Worm (Caenorhabditis elegans) whole organism, L2 larva: ENCODE results near the gene gpa-6.
A peak's percentile ranks its signal among the peaks of the same experiment; 100 is the strongest.

Experiments
- C34F6.9 ChIP-seq: fragments of 150-350 bp; optimal IDR thresholded peaks from 2 replicates; lab custom pipeline; 2014; ENCODE audit warnings: missing biosample characterization, missing genetic modification characterization
- F13H6.1 ChIP-seq: sonication (generic microtip); optimal IDR thresholded peaks from 2 replicates; lab custom pipeline; 2016; ENCODE audit warnings: missing genetic modification characterization, missing compliant biosample characterization
- R02D3.7 ChIP-seq: fragments of 150-350 bp; optimal IDR thresholded peaks from 2 replicates; lab custom pipeline; 2014; ENCODE audit warnings: missing biosample characterization, missing genetic modification characterization
- Y55F3AM.14 ChIP-seq: fragments of 200-800 bp; sonication (Bioruptor generic); optimal IDR thresholded peaks from 2 replicates; lab custom pipeline; 2018; ENCODE audit warnings: mild to moderate bottlenecking, missing genetic modification characterization, missing compliant biosample characterization
- alr-1 ChIP-seq: fragments of 150-350 bp; optimal IDR thresholded peaks from 2 replicates; lab custom pipeline; 2014; ENCODE audit warnings: missing biosample characterization, missing genetic modification characterization
- aly-2 ChIP-seq: fragments of 150-350 bp; optimal IDR thresholded peaks from 2 replicates; lab custom pipeline; 2014; ENCODE audit warnings: missing biosample characterization, missing genetic modification characterization
- ama-1 ChIP-seq: fragments of 150-350 bp; optimal IDR thresholded peaks from 2 replicates; lab custom pipeline; 2018; ENCODE audit warnings: inconsistent platforms
- blmp-1 ChIP-seq: sonication (generic microtip); optimal IDR thresholded peaks from 2 replicates; lab custom pipeline; 2017; ENCODE audit warnings: missing genetic modification characterization, mild to moderate bottlenecking, missing compliant biosample characterization, antibody characterized with exemption, moderate library complexity; ENCODE audit not compliant: insufficient read depth
- ceh-16 ChIP-seq: fragments of 150-350 bp; optimal IDR thresholded peaks from 2 replicates; lab custom pipeline; 2014; ENCODE audit warnings: missing biosample characterization, missing genetic modification characterization
- ceh-82 ChIP-seq: fragments of 150-350 bp; optimal IDR thresholded peaks from 2 replicates; lab custom pipeline; 2014; ENCODE audit warnings: missing biosample characterization, missing genetic modification characterization
- egl-27 ChIP-seq: sonication (generic microtip); optimal IDR thresholded peaks from 3 replicates; lab custom pipeline; 2017; ENCODE audit warnings: missing biosample characterization, missing genetic modification reagents, missing genetic modification characterization
- elt-1 ChIP-seq: fragments of 150-350 bp; optimal IDR thresholded peaks from 2 replicates; lab custom pipeline; 2014; ENCODE audit warnings: missing biosample characterization, missing genetic modification characterization
- elt-3 ChIP-seq: sonication (generic microtip); optimal IDR thresholded peaks from 2 replicates; lab custom pipeline; 2017; ENCODE audit warnings: missing biosample characterization, missing genetic modification characterization
- fos-1 ChIP-seq: fragments of 150-350 bp; optimal IDR thresholded peaks from 2 replicates; lab custom pipeline; 2014; ENCODE audit warnings: missing biosample characterization, missing genetic modification characterization
- gmeb-1 ChIP-seq: fragments of 150-350 bp; optimal IDR thresholded peaks from 2 replicates; lab custom pipeline; 2014; ENCODE audit warnings: missing biosample characterization, missing genetic modification characterization
- lin-11 ChIP-seq: fragments of 150-350 bp; sonication (generic microtip); optimal IDR thresholded peaks from 2 replicates; lab custom pipeline; 2014; ENCODE audit warnings: missing biosample characterization, missing genetic modification characterization, inconsistent platforms, mixed read lengths
- lin-39 ChIP-seq: fragments of 150-350 bp; optimal IDR thresholded peaks from 2 replicates; lab custom pipeline; 2014; ENCODE audit warnings: missing biosample characterization, missing genetic modification reagents, missing genetic modification characterization
- lsy-2 ChIP-seq, 2 experiments: fragments of 150-350 bp in 1 of 2; sonication (generic microtip) in 1 of 2; optimal IDR thresholded peaks; 2 replicates each; lab custom pipeline; 2014 to 2017; ENCODE audit warnings: missing biosample characterization in 2 of 2, missing genetic modification characterization in 2 of 2
- mab-5 ChIP-seq: fragments of 150-350 bp; optimal IDR thresholded peaks from 2 replicates; lab custom pipeline; 2014; ENCODE audit warnings: missing biosample characterization, missing genetic modification characterization
- mdl-1 ChIP-seq, 2 experiments: fragments of 150-350 bp in 1 of 2; sonication (generic microtip) in 1 of 2; optimal IDR thresholded peaks; 2 replicates each; lab custom pipeline; 2017; ENCODE audit warnings: missing biosample characterization in 2 of 2, missing genetic modification characterization in 2 of 2
- nhr-10 ChIP-seq: sonication (generic microtip); optimal IDR thresholded peaks from 2 replicates; lab custom pipeline; 2017; ENCODE audit warnings: missing biosample characterization, missing genetic modification characterization
- nhr-11 ChIP-seq: fragments of 150-350 bp; optimal IDR thresholded peaks from 2 replicates; lab custom pipeline; 2014; ENCODE audit warnings: missing biosample characterization, missing genetic modification characterization
- nhr-129 ChIP-seq: fragments of 150-350 bp; optimal IDR thresholded peaks from 2 replicates; lab custom pipeline; 2014; ENCODE audit warnings: missing biosample characterization, missing genetic modification characterization
- nhr-21 ChIP-seq: fragments of 150-350 bp; optimal IDR thresholded peaks from 2 replicates; lab custom pipeline; 2014; ENCODE audit warnings: missing biosample characterization, missing genetic modification characterization
- nhr-237 ChIP-seq: fragments of 150-350 bp; optimal IDR thresholded peaks from 2 replicates; lab custom pipeline; 2014; ENCODE audit warnings: missing biosample characterization, missing genetic modification characterization
- nhr-6 ChIP-seq: fragments of 150-350 bp; optimal IDR thresholded peaks from 2 replicates; lab custom pipeline; 2014; ENCODE audit warnings: missing biosample characterization, missing genetic modification characterization
- nhr-77 ChIP-seq: fragments of 150-350 bp; optimal IDR thresholded peaks from 2 replicates; lab custom pipeline; 2014; ENCODE audit warnings: missing biosample characterization, missing genetic modification characterization
- peb-1 ChIP-seq: fragments of 150-350 bp; optimal IDR thresholded peaks from 2 replicates; lab custom pipeline; 2014; ENCODE audit warnings: missing biosample characterization, missing genetic modification characterization
- sem-4 ChIP-seq: fragments of 150-350 bp; optimal IDR thresholded peaks from 2 replicates; lab custom pipeline; 2014; ENCODE audit warnings: missing biosample characterization, missing genetic modification reagents, missing genetic modification characterization
- sma-9 ChIP-seq, 2 experiments: fragments of 150-350 bp in 1 of 2; sonication (generic microtip) in 1 of 2; optimal IDR thresholded peaks; 2 replicates each; lab custom pipeline; 2014 to 2016; ENCODE audit warnings: missing genetic modification characterization in 2 of 2, mild to moderate bottlenecking in 1 of 2, missing biosample characterization in 1 of 2, missing compliant biosample characterization in 1 of 2, missing genetic modification reagents in 1 of 2, moderate library complexity in 1 of 2
- snpc-4 ChIP-seq: fragments of 150-350 bp; optimal IDR thresholded peaks from 2 replicates; lab custom pipeline; 2014; ENCODE audit warnings: missing biosample characterization, missing genetic modification characterization
- unc-62 ChIP-seq: fragments of 150-350 bp; optimal IDR thresholded peaks from 2 replicates; lab custom pipeline; 2014; ENCODE audit warnings: missing biosample characterization, missing genetic modification reagents, missing genetic modification characterization
- zag-1 ChIP-seq: fragments of 150-350 bp; optimal IDR thresholded peaks from 2 replicates; lab custom pipeline; 2014; ENCODE audit warnings: missing biosample characterization, missing genetic modification characterization
- ztf-1 ChIP-seq: fragments of 200-800 bp; sonication (Bioruptor generic); conservative IDR thresholded peaks from 2 replicates; pipeline ENCODE4 v1.3.6; 2022; ENCODE audit warnings: missing genetic modification characterization, missing compliant biosample characterization
- ztf-11 ChIP-seq: sonication (generic microtip); optimal IDR thresholded peaks from 2 replicates; lab custom pipeline; 2017; ENCODE audit warnings: missing biosample characterization, missing genetic modification characterization
- ztf-4 ChIP-seq: fragments of 150-350 bp; optimal IDR thresholded peaks from 2 replicates; lab custom pipeline; 2014; ENCODE audit warnings: missing biosample characterization, missing genetic modification characterization

Gene gpa-6

DNA sequence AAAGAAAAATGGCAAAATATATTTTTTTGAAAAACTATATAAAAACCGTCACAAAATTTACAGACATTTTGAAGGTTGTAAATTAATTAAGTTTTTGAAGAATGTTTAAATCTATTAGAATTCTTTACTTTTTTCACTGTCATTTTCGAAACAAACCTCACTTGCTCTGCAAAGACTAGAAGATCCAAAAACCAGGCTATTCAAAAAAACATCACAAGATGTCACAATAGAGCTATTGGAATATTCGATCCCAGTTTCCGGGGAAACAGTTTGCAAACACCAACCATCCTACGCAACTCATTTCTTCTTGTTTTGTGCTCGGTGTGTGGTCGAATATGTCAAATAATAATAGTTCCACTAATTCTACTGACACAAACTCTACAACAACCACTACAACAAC, 25.8 kb downstream of the gpa-6 start, which contains the start of gene R12H7.4:
TSS of gene R12H7.4 (plus strand) at position 301 of the 400 bp plus-strand sequence.
- TF ChIP-seq unc-62 (GFP tag; lab: Kevin White, UChicago) = no peak
- TF ChIP-seq alr-1 (tag; lab: Kevin White, UChicago) = no peak
- TF ChIP-seq mdl-1 (tag; optimal IDR thresholded peaks at IDR 0.05; lab: Kevin White, UChicago) = no peak
- no peak for TF ChIP-seq ceh-82 (tag; lab: Kevin White, UChicago)
- TF ChIP-seq nhr-6 (tag; lab: Kevin White, UChicago) = no peak
- TF ChIP-seq blmp-1 = no peak
- TF ChIP-seq sma-9 (GFP tag; optimal IDR thresholded peaks at IDR 0.05; lab: Kevin White, UChicago) = no peak
- no peak for TF ChIP-seq sma-9 (tag; optimal IDR thresholded peaks at IDR 0.05; lab: Kevin White, UChicago)
- TF ChIP-seq nhr-11 = no peak
- TF ChIP-seq nhr-77 (tag; lab: Kevin White, UChicago) = no peak
- TF ChIP-seq R02D3.7 (tag; lab: Kevin White, UChicago) = no peak
- TF ChIP-seq egl-27 (tag; lab: Kevin White, UChicago) = no peak
- TF ChIP-seq mab-5 (tag; lab: Kevin White, UChicago) = no peak
- TF ChIP-seq aly-2 (tag; lab: Kevin White, UChicago) = no peak
- no peak for TF ChIP-seq lin-39 (tag; lab: Kevin White, UChicago)
- TF ChIP-seq C34F6.9 (tag; lab: Kevin White, UChicago) = no peak
- TF ChIP-seq elt-1 (tag; lab: Kevin White, UChicago) = no peak
- TF ChIP-seq, all 48 proteins: peak for 0

- no peak for TF ChIP-seq ama-1 (lab: Kevin White, UChicago)
- no peak for TF ChIP-seq zag-1
- TF ChIP-seq gmeb-1 (tag; lab: Kevin White, UChicago) = no peak
- no peak for TF ChIP-seq Y55F3AM.14 (GFP tag; lab: Kevin White, UChicago)
- TF ChIP-seq ceh-16 (tag; lab: Kevin White, UChicago) = no peak
- no peak for TF ChIP-seq lin-39 (tag; lab: Kevin White, UChicago)
- no peak for TF ChIP-seq nhr-237 (tag; lab: Kevin White, UChicago)
- no peak for TF ChIP-seq nhr-11
- no peak for TF ChIP-seq ztf-4 (tag; lab: Kevin White, UChicago)
- no peak for TF ChIP-seq elt-3
Observed at ce11 chrX:13217940-13218339, 26.9 kb downstream of the gpa-6 start.

DNA sequence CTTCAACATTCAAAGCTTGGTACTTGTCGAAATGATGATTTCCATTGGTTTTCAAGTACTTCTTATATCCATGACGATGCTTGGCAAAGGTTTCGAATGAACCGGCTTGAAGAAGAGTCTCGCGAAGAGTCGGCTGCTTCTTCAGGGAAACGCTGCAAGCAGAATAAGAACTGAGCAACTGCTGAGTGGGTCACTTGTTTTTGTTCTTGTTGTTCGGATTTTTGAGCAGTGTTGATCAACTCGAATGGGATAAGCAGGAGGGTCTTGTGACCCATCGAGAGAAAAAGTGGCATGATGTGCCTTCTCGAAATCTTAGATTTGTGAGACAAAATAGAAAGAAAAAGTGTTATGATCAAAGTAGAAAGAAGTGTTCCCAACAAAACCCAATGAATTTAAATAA, 29.6 kb downstream of the gpa-6 start:
- peak; percentile 52 for TF ChIP-seq nhr-129 (tag; lab: Kevin White, UChicago)
- no peak for TF ChIP-seq fos-1 (tag; lab: Kevin White, UChicago)
- peak; percentile 11 for TF ChIP-seq ztf-4 (tag; lab: Kevin White, UChicago)
- TF ChIP-seq F13H6.1 = peak; percentile 43
- peak; percentile 27 for TF ChIP-seq sma-9 (GFP tag; optimal IDR thresholded peaks at IDR 0.05; lab: Kevin White, UChicago)
- TF ChIP-seq sma-9 (tag; optimal IDR thresholded peaks at IDR 0.05; lab: Kevin White, UChicago) = no peak
- TF ChIP-seq elt-3 = no peak
- TF ChIP-seq lin-11 (tag; lab: Kevin White, UChicago) = no peak
- peak; percentile 86 for TF ChIP-seq snpc-4 (tag; lab: Kevin White, UChicago)
- peak; percentile 9 for TF ChIP-seq C34F6.9 (tag; lab: Kevin White, UChicago)
- no peak for TF ChIP-seq lin-39 (tag; lab: Kevin White, UChicago)
- no peak for TF ChIP-seq gmeb-1 (tag; lab: Kevin White, UChicago)

DNA sequence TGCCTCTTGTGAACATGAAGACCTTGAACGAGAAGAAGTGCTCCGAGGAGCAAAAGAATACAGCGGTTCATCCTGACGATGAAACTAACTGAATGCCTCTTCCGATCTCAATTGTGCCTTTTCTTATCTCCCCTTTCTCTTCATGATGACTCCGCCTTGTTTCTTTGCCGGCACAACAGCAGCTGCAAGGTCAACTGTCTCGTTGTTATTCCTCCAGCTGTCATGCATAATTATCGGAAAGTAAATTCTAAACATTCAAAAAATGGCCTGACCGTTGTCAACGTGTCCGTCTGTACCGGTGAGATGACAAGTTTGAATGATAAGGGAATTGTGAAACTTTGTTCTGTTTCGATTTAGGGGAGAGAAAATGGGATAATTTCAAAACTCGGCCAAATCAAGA, 30.3 kb downstream of the gpa-6 start, which contains the start of gene asp-4:
TSS of gene asp-4 (minus strand) at position 106 of the 400 bp plus-strand sequence.
- TF ChIP-seq sma-9 (GFP tag; optimal IDR thresholded peaks at IDR 0.05; lab: Kevin White, UChicago) (peak; percentile 4), sma-9 (tag; optimal IDR thresholded peaks at IDR 0.05; lab: Kevin White, UChicago) (no peak), lsy-2 (tag; optimal IDR thresholded peaks at IDR 0.05; lab: Kevin White, UChicago) (peak in 1 of 2 experiments; percentile 9), nhr-129 (tag; lab: Kevin White, UChicago) (peak; percentile 48), fos-1 (tag; lab: Kevin White, UChicago) (peak; percentile 30), egl-27 (tag; lab: Kevin White, UChicago) (no peak)

DNA sequence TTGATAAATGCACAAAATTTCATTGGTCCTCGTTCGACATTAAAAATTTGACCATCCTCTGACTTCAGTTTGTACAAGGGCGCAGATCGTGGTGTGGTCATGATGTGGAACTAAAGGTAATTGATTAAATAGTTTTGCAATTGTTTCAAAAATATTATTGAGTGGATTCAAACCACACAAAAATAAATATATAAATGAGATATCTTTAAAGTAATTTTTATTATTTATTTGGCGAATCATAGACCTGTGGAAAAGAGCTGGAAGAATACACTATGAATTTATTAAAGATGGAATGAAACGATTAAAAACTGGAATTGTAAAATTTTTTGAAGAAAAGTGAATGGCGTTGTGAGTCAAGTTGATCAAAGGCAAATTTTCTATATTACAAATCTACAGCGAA, 32.4 kb downstream of the gpa-6 start, which contains the start of gene skr-20:
TSS of gene skr-20 (minus strand) at position 101 of the 400 bp plus-strand sequence.
- TF ChIP-seq mab-5 (tag; lab: Kevin White, UChicago) (no peak), elt-1 (tag; lab: Kevin White, UChicago) (no peak)

- TF ChIP-seq sma-9 (GFP tag; optimal IDR thresholded peaks at IDR 0.05; lab: Kevin White, UChicago) (no peak), sma-9 (tag; optimal IDR thresholded peaks at IDR 0.05; lab: Kevin White, UChicago) (no peak), aly-2 (tag; lab: Kevin White, UChicago) (no peak), ztf-11 (tag; lab: Kevin White, UChicago) (no peak), ceh-16 (tag; lab: Kevin White, UChicago) (no peak), F13H6.1 (no peak), C34F6.9 (tag; lab: Kevin White, UChicago) (no peak), sem-4 (tag; lab: Kevin White, UChicago) (no peak), lin-39 (tag; lab: Kevin White, UChicago) (no peak), mab-5 (tag; lab: Kevin White, UChicago) (no peak), peb-1 (no peak), nhr-10 (tag; lab: Kevin White, UChicago) (no peak), nhr-6 (tag; lab: Kevin White, UChicago) (no peak), Y55F3AM.14 (GFP tag; lab: Kevin White, UChicago) (no peak), ztf-1 (no peak), snpc-4 (tag; lab: Kevin White, UChicago) (no peak), nhr-129 (tag; lab: Kevin White, UChicago) (no peak), lsy-2 (tag; optimal IDR thresholded peaks at IDR 0.05; lab: Kevin White, UChicago) (no peak), nhr-21 (tag; lab: Kevin White, UChicago) (no peak), unc-62 (GFP tag; lab: Kevin White, UChicago) (no peak), ceh-82 (tag; lab: Kevin White, UChicago) (no peak)
Observed at ce11 chrX:13224608-13225007, 33.6 kb downstream of the gpa-6 start, which contains the start of gene skr-19. Gene skr-19, minus strand, starts transcription at chrX:13224708.
